Worm (Caenorhabditis elegans): ENCODE results near the gene M57.2.

ce11 chrIV:3505940-3506339, 21.2 kb upstream of the M57.2 start:
- TF ChIP-seq ZK185.1 (tag; optimal IDR thresholded peaks at IDR 0.05; ENCODE audit: poor library complexity, severe bottlenecking) (no peak), pha-4 (tag; optimal IDR thresholded peaks at IDR 0.05) (no peak), nhr-90 (tag; optimal IDR thresholded peaks at IDR 0.05) (no peak)
